Fruit fly (Drosophila melanogaster) whole organism, embryonic: Measurements from ENCODE around the gene Karybeta3.

Experiments
- Atf3 ChIP-seq: fragments of 200-800 bp; sonication (Bioruptor generic); optimal IDR thresholded peaks from 3 replicates; lab custom pipeline; 2016; ENCODE audit warnings: missing biosample characterization, missing genetic modification characterization
- CG10147 ChIP-seq: fragments of 200-800 bp; sonication (Bioruptor generic); optimal IDR thresholded peaks from 2 replicates; lab custom pipeline; 2019; ENCODE audit warnings: missing biosample characterization, mild to moderate bottlenecking, missing genetic modification characterization, moderate library complexity
- CG10366 ChIP-seq: fragments of 200-800 bp; sonication (Bioruptor generic); IDR thresholded peaks from 2 replicates; pipeline ENCODE4 v1.3.6; 2022; ENCODE audit warnings: missing biosample characterization, missing genetic modification characterization
- CG11456 ChIP-seq: fragments of 200-800 bp; sonication (Bioruptor generic); IDR thresholded peaks from 3 replicates; pipeline ENCODE4 v1.3.6; 2022; ENCODE audit warnings: missing biosample characterization, missing genetic modification characterization
- CG11695 ChIP-seq: fragments of 200-800 bp; sonication (Bioruptor generic); IDR thresholded peaks from 3 replicates; pipeline ENCODE4 v1.3.6; 2022; ENCODE audit warnings: missing biosample characterization, missing genetic modification characterization
- CG1529 ChIP-seq: fragments of 200-800 bp; sonication (Bioruptor generic); optimal IDR thresholded peaks from 3 replicates; lab custom pipeline; 2018; ENCODE audit warnings: missing biosample characterization, missing genetic modification characterization
- CG18262 ChIP-seq: fragments of 200-800 bp; optimal IDR thresholded peaks from 3 replicates; lab custom pipeline; 2019; ENCODE audit warnings: missing biosample characterization, mild to moderate bottlenecking, missing genetic modification characterization, moderate library complexity
- CG18476 ChIP-seq: fragments of 200-800 bp; sonication (Bioruptor generic); optimal IDR thresholded peaks from 2 replicates; lab custom pipeline; 2016; ENCODE audit warnings: missing biosample characterization, mild to moderate bottlenecking, missing genetic modification characterization
- CG30020 ChIP-seq: fragments of 200-800 bp; optimal IDR thresholded peaks from 2 replicates; lab custom pipeline; 2019; ENCODE audit warnings: missing biosample characterization, mild to moderate bottlenecking, missing genetic modification characterization, moderate library complexity
- CG30403 ChIP-seq: fragments of 200-800 bp; sonication (Bioruptor generic); optimal IDR thresholded peaks from 3 replicates; lab custom pipeline; 2016; ENCODE audit warnings: missing biosample characterization, missing genetic modification characterization
- CG31441 ChIP-seq: fragments of 200-800 bp; sonication (Bioruptor generic); IDR thresholded peaks from 2 replicates; pipeline ENCODE4 v1.3.6; 2022; ENCODE audit warnings: missing biosample characterization, missing genetic modification characterization
- CG4282 ChIP-seq: fragments of 200-800 bp; sonication (Bioruptor generic); optimal IDR thresholded peaks from 2 replicates; lab custom pipeline; 2016; ENCODE audit warnings: missing biosample characterization, missing genetic modification characterization
- CG4404 ChIP-seq: fragments of 200-800 bp; sonication (Bioruptor generic); IDR thresholded peaks from 2 replicates; pipeline ENCODE4 v1.3.6; 2022; ENCODE audit warnings: missing biosample characterization, missing genetic modification characterization
- CG5245 ChIP-seq: fragments of 200-800 bp; sonication (Bioruptor generic); optimal IDR thresholded peaks from 3 replicates; lab custom pipeline; 2016; ENCODE audit warnings: missing biosample characterization, missing genetic modification characterization
- CG6654 ChIP-seq: fragments of 200-800 bp; sonication (Bioruptor generic); optimal IDR thresholded peaks from 2 replicates; lab custom pipeline; 2017; ENCODE audit warnings: missing biosample characterization, mild to moderate bottlenecking, missing genetic modification characterization
- CG7745 ChIP-seq: fragments of 200-800 bp; sonication (Bioruptor generic); optimal IDR thresholded peaks from 2 replicates; lab custom pipeline; 2018; ENCODE audit warnings: missing biosample characterization, mild to moderate bottlenecking, missing genetic modification characterization, moderate library complexity
- CG7987 ChIP-seq: fragments of 200-800 bp; sonication (Bioruptor generic); optimal IDR thresholded peaks from 2 replicates; lab custom pipeline; 2018; ENCODE audit warnings: missing biosample characterization, mild to moderate bottlenecking, missing genetic modification characterization, moderate library complexity
- CG9437 ChIP-seq: fragments of 200-800 bp; sonication (Bioruptor generic); optimal IDR thresholded peaks from 2 replicates; lab custom pipeline; 2018; ENCODE audit warnings: missing biosample characterization, mild to moderate bottlenecking, missing genetic modification characterization
- CG9932 ChIP-seq: fragments of 200-800 bp; sonication (Bioruptor generic); IDR thresholded peaks from 2 replicates; pipeline ENCODE4 v1.3.6; 2022; ENCODE audit warnings: missing biosample characterization, missing genetic modification characterization
- Deaf1 ChIP-seq: fragments of 200-800 bp; optimal IDR thresholded peaks from 3 replicates; lab custom pipeline; 2019; ENCODE audit warnings: missing biosample characterization, mild to moderate bottlenecking, missing genetic modification characterization, moderate library complexity
- Doc2 ChIP-seq: fragments of 200-800 bp; sonication (Bioruptor generic); IDR thresholded peaks from 2 replicates; pipeline ENCODE4 v1.3.6; 2022; ENCODE audit warnings: missing biosample characterization, missing genetic modification characterization
- E2f2 ChIP-seq: fragments of 200-800 bp; sonication (Bioruptor generic); IDR thresholded peaks from 2 replicates; pipeline ENCODE4 v1.3.6; 2022; ENCODE audit warnings: missing biosample characterization, missing genetic modification characterization
- Fer2 ChIP-seq: fragments of 200-800 bp; sonication (Bioruptor generic); optimal IDR thresholded peaks from 2 replicates; lab custom pipeline; 2018; ENCODE audit warnings: missing biosample characterization, mild to moderate bottlenecking, missing genetic modification characterization, moderate library complexity
- GATAe ChIP-seq: fragments of 200-800 bp; sonication (Bioruptor generic); conservative IDR thresholded peaks from 2 replicates; pipeline ENCODE4 v1.3.6; 2022; ENCODE audit warnings: missing biosample characterization, missing genetic modification characterization
- H15 ChIP-seq: fragments of 200-800 bp; sonication (Bioruptor generic); IDR thresholded peaks from 3 replicates; pipeline ENCODE4 v1.3.6; 2022; ENCODE audit warnings: missing biosample characterization, missing genetic modification characterization
- Med ChIP-seq: fragments of 200-800 bp; sonication (Bioruptor generic); peaks from one replicate; lab custom pipeline; 2016; ENCODE audit warnings: missing biosample characterization, missing genetic modification characterization, mild to moderate bottlenecking, inconsistent platforms, moderate library complexity
- Mes4 ChIP-seq: fragments of 200-800 bp; sonication (Bioruptor generic); optimal IDR thresholded peaks from 2 replicates; lab custom pipeline; 2016; ENCODE audit warnings: missing biosample characterization, missing genetic modification characterization
- Opbp ChIP-seq: fragments of 200-800 bp; sonication (Bioruptor generic); IDR thresholded peaks from 3 replicates; pipeline ENCODE4 v1.3.6; 2022; ENCODE audit warnings: missing biosample characterization, missing genetic modification characterization; ENCODE audit not compliant: partially characterized antibody
- Sry-β ChIP-seq: fragments of 200-800 bp; sonication (Bioruptor generic); optimal IDR thresholded peaks from 2 replicates; lab custom pipeline; 2018; ENCODE audit warnings: missing biosample characterization, mild to moderate bottlenecking, missing genetic modification characterization, moderate library complexity
- Taf1 ChIP-seq: fragments of 200-800 bp; sonication (Bioruptor generic); IDR thresholded peaks from 2 replicates; pipeline ENCODE4 v1.3.6; 2022; ENCODE audit warnings: missing biosample characterization, missing genetic modification characterization
- az2 ChIP-seq: fragments of 200-800 bp; sonication (Bioruptor generic); optimal IDR thresholded peaks from 3 replicates; lab custom pipeline; 2016; ENCODE audit warnings: missing biosample characterization, missing genetic modification characterization
- bowl ChIP-seq: fragments of 200-800 bp; sonication (Bioruptor generic); IDR thresholded peaks from 2 replicates; pipeline ENCODE4 v1.3.6; 2022; ENCODE audit warnings: missing biosample characterization, missing genetic modification characterization
- btn ChIP-seq: fragments of 200-800 bp; sonication (Bioruptor generic); optimal IDR thresholded peaks from 2 replicates; lab custom pipeline; 2016; ENCODE audit warnings: missing biosample characterization, missing genetic modification characterization
- ci ChIP-seq: fragments of 200-800 bp; sonication (Bioruptor generic); IDR thresholded peaks from 3 replicates; pipeline ENCODE4 v1.3.6; 2022; ENCODE audit warnings: missing biosample characterization, missing genetic modification characterization
- dmrt11E ChIP-seq: fragments of 200-800 bp; sonication (Bioruptor generic); optimal IDR thresholded peaks from 3 replicates; lab custom pipeline; 2018; ENCODE audit warnings: missing biosample characterization, mild to moderate bottlenecking, missing genetic modification characterization, moderate library complexity
- en ChIP-seq: fragments of 200-800 bp; sonication (Bioruptor generic); optimal IDR thresholded peaks from 2 replicates; lab custom pipeline; 2016; ENCODE audit warnings: missing biosample characterization, missing genetic modification characterization
- fu2 ChIP-seq: fragments of 200-800 bp; sonication (Bioruptor generic); optimal IDR thresholded peaks from 2 replicates; lab custom pipeline; 2016; ENCODE audit warnings: missing biosample characterization, missing genetic modification characterization
- grau ChIP-seq: fragments of 200-800 bp; optimal IDR thresholded peaks from 3 replicates; lab custom pipeline; 2019; ENCODE audit warnings: missing biosample characterization, mild to moderate bottlenecking, missing genetic modification characterization, moderate library complexity
- insv ChIP-seq, 2 experiments: fragments of 200-800 bp; sonication (Bioruptor generic); optimal IDR thresholded peaks; 3 replicates each; lab custom pipeline; 2016 to 2018; ENCODE audit warnings: missing biosample characterization in 2 of 2, missing genetic modification characterization in 2 of 2
- lola ChIP-seq, 3 experiments: fragments of >200 bp in 2 of 3; fragments of 200-800 bp in 1 of 3; sonication (Bioruptor generic) in 1 of 3; optimal IDR thresholded peaks; 2 replicates each; lab custom pipeline; 2017 to 2019; ENCODE audit warnings: missing biosample characterization in 3 of 3, missing genetic modification characterization in 3 of 3, mild to moderate bottlenecking in 1 of 3, moderate library complexity in 1 of 3
- mld ChIP-seq: fragments of 200-800 bp; sonication (Bioruptor generic); IDR thresholded peaks from 3 replicates; pipeline ENCODE4 v1.3.6; 2022; ENCODE audit warnings: missing biosample characterization, missing genetic modification characterization; ENCODE audit not compliant: partially characterized antibody
- nerfin-1 ChIP-seq: fragments of 200-800 bp; sonication (Bioruptor generic); optimal IDR thresholded peaks from 3 replicates; lab custom pipeline; 2019; ENCODE audit warnings: missing biosample characterization, mild to moderate bottlenecking, missing genetic modification characterization, moderate library complexity
- oc ChIP-seq: fragments of 200-800 bp; sonication (Bioruptor generic); optimal IDR thresholded peaks from 2 replicates; lab custom pipeline; 2018; ENCODE audit warnings: missing biosample characterization, mild to moderate bottlenecking, missing genetic modification characterization, moderate library complexity
- pb ChIP-seq: fragments of 200-800 bp; sonication (Bioruptor generic); optimal IDR thresholded peaks from 3 replicates; lab custom pipeline; 2016; ENCODE audit warnings: missing biosample characterization, missing genetic modification characterization
- pum ChIP-seq: fragments of 200-800 bp; sonication (Bioruptor generic); optimal IDR thresholded peaks from 2 replicates; lab custom pipeline; 2016; ENCODE audit warnings: missing biosample characterization, missing genetic modification characterization
- slp2 ChIP-seq: fragments of 200-800 bp; sonication (Bioruptor generic); optimal IDR thresholded peaks from 2 replicates; lab custom pipeline; 2016; ENCODE audit warnings: missing biosample characterization, missing genetic modification characterization
- tap ChIP-seq: fragments of 200-800 bp; optimal IDR thresholded peaks from 3 replicates; lab custom pipeline; 2019; ENCODE audit warnings: missing biosample characterization, mild to moderate bottlenecking, missing genetic modification characterization, moderate library complexity
- trem ChIP-seq: fragments of 200-800 bp; optimal IDR thresholded peaks from 3 replicates; lab custom pipeline; 2019; ENCODE audit warnings: missing biosample characterization, mild to moderate bottlenecking, missing genetic modification characterization, moderate library complexity
- wdn ChIP-seq: fragments of 200-800 bp; sonication (Bioruptor generic); IDR thresholded peaks from 2 replicates; pipeline ENCODE4 v1.3.6; 2022; ENCODE audit warnings: missing biosample characterization, missing genetic modification characterization
- zen2 ChIP-seq: fragments of 200-800 bp; sonication (Bioruptor generic); IDR thresholded peaks from 3 replicates; pipeline ENCODE4 v1.3.6; 2022; ENCODE audit warnings: missing biosample characterization, missing genetic modification characterization; ENCODE audit not compliant: partially characterized antibody
- zf30C ChIP-seq: fragments of 200-800 bp; sonication (Bioruptor generic); optimal IDR thresholded peaks from 3 replicates; lab custom pipeline; 2018; ENCODE audit warnings: missing biosample characterization, mild to moderate bottlenecking, missing genetic modification characterization

The Karybeta3 gene

dm6 chr3R:4663068-4663467, 14.1 kb downstream of the Karybeta3 start (continued):
- TF ChIP-seq Med (GFP tag; lab: Kevin White, UChicago): peak; percentile 83
- no peak for TF ChIP-seq mld (GFP tag; lab: Robert Waterston, UW)
- TF ChIP-seq Doc2 (GFP tag; lab: Robert Waterston, UW): no peak
- no peak for TF ChIP-seq CG7745 (tag; lab: Kevin White, UChicago)
- peak; percentile 48 for TF ChIP-seq CG1529 (GFP tag; lab: Kevin White, UChicago)
- peak; percentile 50 for TF ChIP-seq CG6654 (GFP tag; lab: Kevin White, UChicago)
- peak; percentile 84 for TF ChIP-seq pum (GFP tag; lab: Kevin White, UChicago)
- peak; percentile 16 for TF ChIP-seq oc (tag; lab: Kevin White, UChicago)
- peak; percentile 54 for TF ChIP-seq Deaf1 (tag; lab: Kevin White, UChicago)
- no peak for TF ChIP-seq wdn (GFP tag; lab: Robert Waterston, UW)
- no peak for TF ChIP-seq CG4282 (GFP tag; lab: Kevin White, UChicago)
- no peak for TF ChIP-seq GATAe (GFP tag; lab: Robert Waterston, UW)
- peak; percentile 12 for TF ChIP-seq CG7987 (GFP tag; lab: Kevin White, UChicago)
- TF ChIP-seq Mes4 (GFP tag; lab: Kevin White, UChicago): peak; percentile 7
- peak; percentile 66 for TF ChIP-seq zf30C
- no peak for TF ChIP-seq zen2 (GFP tag; lab: Robert Waterston, UW)
- TF ChIP-seq pb (GFP tag; lab: Kevin White, UChicago): peak; percentile 51
- TF ChIP-seq slp2: peak; percentile 39
- peak; percentile 78 for TF ChIP-seq CG10366 (GFP tag; lab: Robert Waterston, UW)
- peak; percentile 95 for TF ChIP-seq CG31441
- TF ChIP-seq CG11456: peak; percentile 74; the same call in 2 of the 3 replicates
- TF ChIP-seq CG5245 (GFP tag; lab: Kevin White, UChicago): peak; percentile 68
- peak; percentile 11 for TF ChIP-seq CG30020 (tag; lab: Kevin White, UChicago)
- peak; percentile 92 for TF ChIP-seq trem (tag; lab: Kevin White, UChicago)
- TF ChIP-seq CG10147 (GFP tag; lab: Kevin White, UChicago): peak; percentile 68
- TF ChIP-seq Sry-β: peak; percentile 35
- peak; percentile 83 for TF ChIP-seq CG4404
- TF ChIP-seq grau (tag; lab: Kevin White, UChicago): peak; percentile 67
- peak; percentile 87 for TF ChIP-seq ci (GFP tag; lab: Robert Waterston, UW)
- TF ChIP-seq CG9932 (GFP tag; lab: Robert Waterston, UW): 0 out of 2 replicates have a peak, but pooled peaks have one; percentile 4
- TF ChIP-seq lola (GFP tag; optimal IDR thresholded peaks at IDR 0.05; lab: Kevin White, UChicago): peak in 1 of 3 experiments; percentile 67
- TF ChIP-seq az2 (GFP tag; lab: Kevin White, UChicago): peak; percentile 59
- TF ChIP-seq CG11695 (GFP tag; lab: Robert Waterston, UW): peak; percentile 78; the same call in 2 of the 3 replicates
- TF ChIP-seq Atf3: peak; percentile 49
- TF ChIP-seq insv (GFP tag; optimal IDR thresholded peaks at IDR 0.05; lab: Kevin White, UChicago): no peak
- peak; percentile 94 for TF ChIP-seq CG18262 (tag; lab: Kevin White, UChicago)
- peak; percentile 78; the same call in 2 of the 3 replicates for TF ChIP-seq H15
- peak; percentile 78 for TF ChIP-seq CG18476 (GFP tag; lab: Kevin White, UChicago)
- peak; percentile 87 for TF ChIP-seq tap (tag; lab: Kevin White, UChicago)
- TF ChIP-seq bowl (GFP tag; lab: Robert Waterston, UW): no peak
- peak; percentile 39 for TF ChIP-seq btn
- TF ChIP-seq en (GFP tag; lab: Kevin White, UChicago): no peak
- TF ChIP-seq Taf1 (GFP tag; lab: Robert Waterston, UW): 0 out of 2 replicates have a peak, but pooled peaks have one; percentile 10
- TF ChIP-seq Fer2 (tag; lab: Kevin White, UChicago): peak; percentile 2
- TF ChIP-seq nerfin-1 (tag; lab: Kevin White, UChicago): peak; percentile 82
- TF ChIP-seq CG30403: peak; percentile 81
- peak; percentile 49; the same call in 1 of the 2 replicates for TF ChIP-seq E2f2 (GFP tag; lab: Robert Waterston, UW)
- TF ChIP-seq CG9437 (GFP tag; lab: Kevin White, UChicago): peak; percentile 41
- TF ChIP-seq dmrt11E (tag; lab: Kevin White, UChicago): peak; percentile 78
- no peak for TF ChIP-seq fu2
- TF ChIP-seq Opbp (GFP tag; lab: Robert Waterston, UW): no peak
